Fruit fly (Drosophila melanogaster) whole organism, embryonic: ENCODE results near the gene Fitm.

Source experiments
- Atf-2 ChIP-seq: fragments of 200-800 bp; sonication (Bioruptor generic); optimal IDR thresholded peaks from 2 replicates; lab custom pipeline; 2016; ENCODE audit warnings: missing biosample characterization, missing genetic modification characterization
- Atf3 ChIP-seq: fragments of 200-800 bp; sonication (Bioruptor generic); optimal IDR thresholded peaks from 3 replicates; lab custom pipeline; 2016; ENCODE audit warnings: missing biosample characterization, missing genetic modification characterization
- Bdp1 ChIP-seq: fragments of 200-800 bp; sonication (Bioruptor generic); optimal IDR thresholded peaks from 3 replicates; lab custom pipeline; 2016; ENCODE audit warnings: missing biosample characterization, missing genetic modification characterization
- Blimp-1 ChIP-seq: fragments of 200-800 bp; sonication (Bioruptor generic); optimal IDR thresholded peaks from 3 replicates; lab custom pipeline; 2018; ENCODE audit warnings: missing biosample characterization, missing genetic modification characterization, mild to moderate bottlenecking, moderate library complexity, missing genetic modification reagents
- CG10209 ChIP-seq: fragments of 200-800 bp; sonication (Bioruptor generic); optimal IDR thresholded peaks from 3 replicates; lab custom pipeline; 2017; ENCODE audit warnings: missing biosample characterization, mild to moderate bottlenecking, missing genetic modification characterization, missing genetic modification reagents
- CG10366 ChIP-seq: fragments of 200-800 bp; sonication (Bioruptor generic); IDR thresholded peaks from 2 replicates; pipeline ENCODE4 v1.3.6; 2022; ENCODE audit warnings: missing biosample characterization, missing genetic modification characterization
- CG11085 ChIP-seq: fragments of 200-800 bp; sonication (Bioruptor generic); IDR thresholded peaks from 2 replicates; pipeline ENCODE4 v1.3.6; 2022; ENCODE audit warnings: missing biosample characterization, missing genetic modification characterization
- CG11456 ChIP-seq: fragments of 200-800 bp; sonication (Bioruptor generic); IDR thresholded peaks from 3 replicates; pipeline ENCODE4 v1.3.6; 2022; ENCODE audit warnings: missing biosample characterization, missing genetic modification characterization
- CG12236 ChIP-seq: fragments of 200-800 bp; sonication (Bioruptor generic); optimal IDR thresholded peaks from 2 replicates; lab custom pipeline; 2016; ENCODE audit warnings: missing biosample characterization, missing genetic modification characterization
- CG12659 ChIP-seq: fragments of 200-800 bp; sonication (Bioruptor generic); optimal IDR thresholded peaks from 3 replicates; lab custom pipeline; 2017; ENCODE audit warnings: mild to moderate bottlenecking, missing biosample characterization, missing genetic modification reagents, missing genetic modification characterization
- CG14441 ChIP-seq: fragments of 200-800 bp; sonication (Bioruptor generic); IDR thresholded peaks from 2 replicates; pipeline ENCODE4 v1.3.6; 2022; ENCODE audit warnings: missing biosample characterization, missing genetic modification characterization
- CG1647 ChIP-seq: fragments of 200-800 bp; sonication (Bioruptor generic); optimal IDR thresholded peaks from 3 replicates; lab custom pipeline; 2016; ENCODE audit warnings: missing biosample characterization, missing genetic modification characterization
- CG16779 ChIP-seq: fragments of 200-800 bp; sonication (Bioruptor generic); IDR thresholded peaks from 2 replicates; pipeline ENCODE4 v1.3.6; 2022; ENCODE audit warnings: missing biosample characterization, missing genetic modification characterization
- CG17328 ChIP-seq: fragments of 200-800 bp; sonication (Bioruptor generic); IDR thresholded peaks from 2 replicates; pipeline ENCODE4 v1.3.6; 2022; ENCODE audit warnings: missing biosample characterization, missing genetic modification characterization
- CG17568 ChIP-seq: fragments of 200-800 bp; sonication (Bioruptor generic); optimal IDR thresholded peaks from 2 replicates; lab custom pipeline; 2018; ENCODE audit warnings: missing biosample characterization, mild to moderate bottlenecking, missing genetic modification characterization, moderate library complexity
- CG17912 ChIP-seq: fragments of 200-800 bp; sonication (Bioruptor generic); optimal IDR thresholded peaks from 2 replicates; lab custom pipeline; 2018; ENCODE audit warnings: missing biosample characterization, mild to moderate bottlenecking, missing genetic modification characterization
- CG18262 ChIP-seq: fragments of 200-800 bp; optimal IDR thresholded peaks from 3 replicates; lab custom pipeline; 2019; ENCODE audit warnings: missing biosample characterization, mild to moderate bottlenecking, missing genetic modification characterization, moderate library complexity
- CG2712 ChIP-seq: fragments of 200-800 bp; optimal IDR thresholded peaks from 3 replicates; lab custom pipeline; 2019; ENCODE audit warnings: missing biosample characterization, mild to moderate bottlenecking, missing genetic modification characterization, moderate library complexity
- CG32532 ChIP-seq: fragments of 200-800 bp; sonication (Bioruptor generic); IDR thresholded peaks from 2 replicates; pipeline ENCODE4 v1.3.6; 2022; ENCODE audit warnings: missing biosample characterization, missing genetic modification characterization
- CG42726 ChIP-seq: fragments of 200-800 bp; sonication (Bioruptor generic); IDR thresholded peaks from 2 replicates; pipeline ENCODE4 v1.3.6; 2022; ENCODE audit warnings: missing biosample characterization, missing genetic modification characterization; ENCODE audit not compliant: partially characterized antibody
- CG4282 ChIP-seq: fragments of 200-800 bp; sonication (Bioruptor generic); optimal IDR thresholded peaks from 2 replicates; lab custom pipeline; 2016; ENCODE audit warnings: missing biosample characterization, missing genetic modification characterization
- CG4820 ChIP-seq: fragments of 200-800 bp; sonication (Bioruptor generic); optimal IDR thresholded peaks from 3 replicates; lab custom pipeline; 2016; ENCODE audit warnings: missing biosample characterization, missing genetic modification characterization
- CG6254 ChIP-seq: fragments of 200-800 bp; sonication (Bioruptor generic); optimal IDR thresholded peaks from 3 replicates; lab custom pipeline; 2017; ENCODE audit warnings: mild to moderate bottlenecking, missing biosample characterization, missing genetic modification reagents, missing genetic modification characterization
- CG6765 ChIP-seq: fragments of 200-800 bp; sonication (Bioruptor generic); optimal IDR thresholded peaks from 3 replicates; lab custom pipeline; 2017; ENCODE audit warnings: missing biosample characterization, mild to moderate bottlenecking, missing genetic modification characterization
- CG8089 ChIP-seq: fragments of 200-800 bp; sonication (Bioruptor generic); optimal IDR thresholded peaks from 3 replicates; lab custom pipeline; 2016; ENCODE audit warnings: missing biosample characterization, missing genetic modification characterization
- Dad ChIP-seq: fragments of 200-800 bp; sonication (Bioruptor generic); optimal IDR thresholded peaks from 3 replicates; lab custom pipeline; 2016; ENCODE audit warnings: missing biosample characterization, missing genetic modification characterization
- Dp ChIP-seq: fragments of 200-800 bp; sonication (Bioruptor generic); optimal IDR thresholded peaks from 2 replicates; lab custom pipeline; 2018; ENCODE audit warnings: missing biosample characterization, mild to moderate bottlenecking, missing genetic modification characterization, moderate library complexity
- H2.0 ChIP-seq: fragments of 200-800 bp; sonication (Bioruptor generic); IDR thresholded peaks from 2 replicates; pipeline ENCODE4 v1.3.6; 2022; ENCODE audit warnings: missing biosample characterization, missing genetic modification characterization
- HHEX ChIP-seq: fragments of 200-800 bp; sonication (Bioruptor generic); optimal IDR thresholded peaks from 3 replicates; lab custom pipeline; 2017; ENCODE audit warnings: missing biosample characterization, mild to moderate bottlenecking, missing genetic modification characterization, missing genetic modification reagents
- Hsf ChIP-seq: fragments of 200-800 bp; sonication (Bioruptor generic); optimal IDR thresholded peaks from 3 replicates; lab custom pipeline; 2016; ENCODE audit warnings: missing biosample characterization, missing genetic modification characterization
- NC2α ChIP-seq: fragments of 200-800 bp; sonication (Bioruptor generic); optimal IDR thresholded peaks from 2 replicates; lab custom pipeline; 2016; ENCODE audit warnings: missing biosample characterization, missing genetic modification characterization
- NC2β ChIP-seq: fragments of 200-800 bp; sonication (Bioruptor generic); optimal IDR thresholded peaks from 2 replicates; lab custom pipeline; 2016; ENCODE audit warnings: missing biosample characterization, missing genetic modification characterization
- Poxn ChIP-seq: fragments of 200-800 bp; sonication (Bioruptor generic); IDR thresholded peaks from 2 replicates; pipeline ENCODE4 v1.3.6; 2022; ENCODE audit warnings: missing biosample characterization, missing genetic modification characterization
- Ptx1 ChIP-seq: fragments of 200-800 bp; sonication (Bioruptor generic); IDR thresholded peaks from 2 replicates; pipeline ENCODE4 v1.3.6; 2022; ENCODE audit warnings: missing biosample characterization, missing genetic modification characterization
- Rx ChIP-seq: fragments of 200-800 bp; sonication (Bioruptor generic); IDR thresholded peaks from 2 replicates; pipeline ENCODE4 v1.3.6; 2022; ENCODE audit warnings: missing biosample characterization, missing genetic modification characterization
- Scr ChIP-seq: fragments of 200-800 bp; sonication (Bioruptor generic); IDR thresholded peaks from 2 replicates; pipeline ENCODE4 v1.3.6; 2022; ENCODE audit warnings: missing biosample characterization, missing genetic modification characterization; ENCODE audit not compliant: partially characterized antibody
- Sox102F ChIP-seq: fragments of 200-800 bp; sonication (Bioruptor generic); optimal IDR thresholded peaks from 2 replicates; lab custom pipeline; 2018; ENCODE audit warnings: missing biosample characterization, mild to moderate bottlenecking, missing genetic modification characterization, moderate library complexity
- ab ChIP-seq: fragments of 200-800 bp; sonication (Bioruptor generic); optimal IDR thresholded peaks from 2 replicates; lab custom pipeline; 2016; ENCODE audit warnings: missing biosample characterization, missing genetic modification characterization
- amos ChIP-seq: fragments of 200-800 bp; sonication (Bioruptor generic); IDR thresholded peaks from 2 replicates; pipeline ENCODE4 v1.3.6; 2022; ENCODE audit warnings: missing biosample characterization, missing genetic modification characterization; ENCODE audit not compliant: partially characterized antibody
- bab2 ChIP-seq: fragments of 200-800 bp; sonication (Bioruptor generic); optimal IDR thresholded peaks from 2 replicates; lab custom pipeline; 2016; ENCODE audit warnings: missing biosample characterization, missing genetic modification characterization
- cg ChIP-seq: fragments of 200-800 bp; sonication (Bioruptor generic); optimal IDR thresholded peaks from 3 replicates; lab custom pipeline; 2019; ENCODE audit warnings: missing biosample characterization, mild to moderate bottlenecking, missing genetic modification characterization, moderate library complexity
- chn ChIP-seq: fragments of 200-800 bp; sonication (Bioruptor generic); optimal IDR thresholded peaks from 2 replicates; lab custom pipeline; 2016; ENCODE audit warnings: missing biosample characterization, missing genetic modification characterization
- exex ChIP-seq: fragments of 200-800 bp; sonication (Bioruptor generic); optimal IDR thresholded peaks from 4 replicates; lab custom pipeline; 2018; ENCODE audit warnings: missing biosample characterization, mild to moderate bottlenecking, missing genetic modification characterization, moderate library complexity
- jigr1 ChIP-seq: fragments of 200-800 bp; sonication (Bioruptor generic); IDR thresholded peaks from 3 replicates; pipeline ENCODE4 v1.3.6; 2022; ENCODE audit warnings: missing biosample characterization, missing genetic modification characterization
- lola ChIP-seq, 3 experiments: fragments of >200 bp in 2 of 3; fragments of 200-800 bp in 1 of 3; sonication (Bioruptor generic) in 1 of 3; optimal IDR thresholded peaks; 2 replicates each; lab custom pipeline; 2017 to 2019; ENCODE audit warnings: missing biosample characterization in 3 of 3, missing genetic modification characterization in 3 of 3, mild to moderate bottlenecking in 1 of 3, moderate library complexity in 1 of 3
- luna ChIP-seq: fragments of 200-800 bp; sonication (Bioruptor generic); optimal IDR thresholded peaks from 2 replicates; lab custom pipeline; 2016; ENCODE audit warnings: missing biosample characterization, missing genetic modification characterization
- p53 ChIP-seq: fragments of 200-800 bp; sonication (Bioruptor generic); optimal IDR thresholded peaks from 2 replicates; lab custom pipeline; 2016; ENCODE audit warnings: missing biosample characterization, missing genetic modification characterization
- tgo ChIP-seq: fragments of 200-800 bp; sonication (Bioruptor generic); IDR thresholded peaks from 3 replicates; pipeline ENCODE4 v1.3.6; 2022; ENCODE audit warnings: missing biosample characterization, missing genetic modification characterization
- unc-4 ChIP-seq: fragments of 200-800 bp; sonication (Bioruptor generic); IDR thresholded peaks from 2 replicates; pipeline ENCODE4 v1.3.6; 2022; ENCODE audit warnings: missing biosample characterization, missing genetic modification characterization; ENCODE audit not compliant: partially characterized antibody
- wdn ChIP-seq: fragments of 200-800 bp; sonication (Bioruptor generic); IDR thresholded peaks from 2 replicates; pipeline ENCODE4 v1.3.6; 2022; ENCODE audit warnings: missing biosample characterization, missing genetic modification characterization
- zfh2 ChIP-seq: fragments of 200-800 bp; sonication (Bioruptor generic); optimal IDR thresholded peaks from 2 replicates; lab custom pipeline; 2016; ENCODE audit warnings: missing biosample characterization, missing genetic modification characterization

The Fitm gene

dm6 chr3L:5139312-5139711 lies 6.6 kb downstream of the Fitm start, which contains the start of the genes Tcs5 and CHMP2B (continued):
- TF ChIP-seq CG1647 (GFP tag; lab: Kevin White, UChicago) (peak; percentile 100), Blimp-1 (GFP tag; lab: Kevin White, UChicago) (peak; percentile 99), CG12659 (GFP tag; lab: Kevin White, UChicago) (peak; percentile 100), CG10366 (GFP tag; lab: Robert Waterston, UW) (peak; percentile 100), tgo (GFP tag; lab: Robert Waterston, UW) (peak; percentile 100), chn (GFP tag; lab: Kevin White, UChicago) (peak; percentile 100), Bdp1 (peak; percentile 96), jigr1 (GFP tag; lab: Robert Waterston, UW) (peak; percentile 100), CG12236 (GFP tag; lab: Kevin White, UChicago) (peak; percentile 99), zfh2 (peak; percentile 100), CG17328 (GFP tag; lab: Robert Waterston, UW) (peak; percentile 100), NC2β (peak; percentile 99), CG32532 (GFP tag; lab: Robert Waterston, UW) (peak; percentile 100), H2.0 (GFP tag; lab: Robert Waterston, UW) (peak; percentile 100), CG6765 (GFP tag; lab: Kevin White, UChicago) (peak; percentile 99), Atf3 (GFP tag; lab: Kevin White, UChicago) (peak; percentile 100), CG6254 (GFP tag; lab: Kevin White, UChicago) (peak; percentile 97), CG16779 (GFP tag; lab: Robert Waterston, UW) (peak; percentile 100), amos (GFP tag; lab: Robert Waterston, UW) (no peak; the same call in 1 of the 2 replicates), Sox102F (GFP tag; lab: Kevin White, UChicago) (peak; percentile 100), p53 (GFP tag; lab: Kevin White, UChicago) (peak; percentile 98), CG2712 (tag; lab: Kevin White, UChicago) (peak; percentile 98), Dp (GFP tag; lab: Kevin White, UChicago) (peak; percentile 66), CG4820 (GFP tag; lab: Kevin White, UChicago) (peak; percentile 99), luna (GFP tag; lab: Kevin White, UChicago) (peak; percentile 99), CG17568 (GFP tag; lab: Kevin White, UChicago) (no peak), CG18262 (peak; percentile 97), ab (GFP tag; lab: Kevin White, UChicago) (peak; percentile 99), cg (GFP tag; lab: Kevin White, UChicago) (no peak), Scr (GFP tag; lab: Robert Waterston, UW) (peak; percentile 30; the same call in 1 of the 2 replicates), CG14441 (peak; percentile 100), Poxn (GFP tag; lab: Robert Waterston, UW) (peak; percentile 100), exex (tag; lab: Kevin White, UChicago) (peak; percentile 97), bab2 (GFP tag; lab: Kevin White, UChicago) (peak; percentile 100), lola (GFP tag; optimal IDR thresholded peaks at IDR 0.05; lab: Kevin White, UChicago) (peak in 1 of 3 experiments; percentile 100), CG11456 (peak; percentile 100), unc-4 (GFP tag; lab: Robert Waterston, UW) (no peak), Rx (GFP tag; lab: Robert Waterston, UW) (peak; percentile 100), CG42726 (GFP tag; lab: Robert Waterston, UW) (peak; percentile 44; the same call in 1 of the 2 replicates), Hsf (GFP tag; lab: Kevin White, UChicago) (peak; percentile 100), Dad (GFP tag; lab: Kevin White, UChicago) (peak; percentile 98), CG4282 (peak; percentile 99), NC2α (GFP tag; lab: Kevin White, UChicago) (peak; percentile 99), CG17912 (GFP tag; lab: Kevin White, UChicago) (peak; percentile 99), CG11085 (GFP tag; lab: Robert Waterston, UW) (peak; percentile 100), CG10209 (peak; percentile 100), HHEX (GFP tag; lab: Kevin White, UChicago) (peak; percentile 100), wdn (GFP tag; lab: Robert Waterston, UW) (peak; percentile 100), CG8089 (peak; percentile 99), Atf-2 (GFP tag; lab: Kevin White, UChicago) (peak; percentile 99), Ptx1 (peak; percentile 100)
